Worm (Caenorhabditis elegans) whole organism, L3 larva: ENCODE measurements around the gene F59B2.12.

ENCODE experiments used
- ceh-28 ChIP-seq: fragments of 150-350 bp; optimal IDR thresholded peaks from 2 replicates; lab custom pipeline; 2014; ENCODE audit warnings: missing biosample characterization, missing genetic modification reagents, missing genetic modification characterization
- nhr-77 ChIP-seq: fragments of 150-350 bp; optimal IDR thresholded peaks from 2 replicates; lab custom pipeline; 2014; ENCODE audit warnings: missing biosample characterization, missing genetic modification characterization
- snpc-4 ChIP-seq: fragments of 150-350 bp; optimal IDR thresholded peaks from 2 replicates; lab custom pipeline; 2014; ENCODE audit warnings: missing biosample characterization, missing genetic modification characterization
- unc-39 ChIP-seq: sonication (generic microtip); optimal IDR thresholded peaks from 4 replicates; lab custom pipeline; 2017; ENCODE audit warnings: missing biosample characterization, missing genetic modification characterization

DNA sequence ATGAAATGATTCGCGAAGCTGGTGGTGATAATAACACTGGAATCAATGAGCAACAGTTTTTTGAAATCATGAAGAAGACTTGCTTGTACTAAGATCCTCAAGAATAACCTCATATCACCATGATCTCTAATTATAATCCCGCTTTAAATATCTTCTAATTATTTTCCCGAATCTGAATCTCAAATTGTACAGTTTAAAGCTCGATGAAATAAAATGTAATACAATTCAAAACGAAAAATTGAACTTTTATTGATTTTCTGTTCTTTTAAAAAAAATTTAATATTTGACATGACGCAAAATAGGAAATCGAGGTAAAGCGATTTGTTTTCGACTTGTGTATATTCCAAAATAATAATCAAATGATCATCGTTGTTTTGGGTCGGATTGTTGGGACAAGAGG is 42.6 kb upstream of the F59B2.12 start:
- TF ChIP-seq snpc-4 (no peak), nhr-77 (no peak), ceh-28 (tag; lab: Kevin White, UChicago) (peak; percentile 8), unc-39 (tag; lab: Kevin White, UChicago) (no peak)
